Worm (Caenorhabditis elegans) whole organism, midembryonic: ENCODE measurements around the gene gadr-2.

ENCODE experiments used
- cog-1 ChIP-seq: sonication (generic microtip); optimal IDR thresholded peaks from 2 replicates; lab custom pipeline; 2016; ENCODE audit warnings: missing genetic modification characterization, missing compliant biosample characterization
- flt-1 ChIP-seq: fragments of 200-800 bp; sonication (Bioruptor generic); IDR thresholded peaks from 2 replicates; pipeline ENCODE4 v1.3.6; 2022; ENCODE audit warnings: missing genetic modification characterization, missing compliant biosample characterization
- med-1 ChIP-seq: sonication (generic microtip); optimal IDR thresholded peaks from 2 replicates; lab custom pipeline; 2017; ENCODE audit warnings: missing genetic modification characterization, mild to moderate bottlenecking, missing compliant biosample characterization, antibody characterized with exemption, missing genetic modification reagents; ENCODE audit not compliant: insufficient read depth
- ref-1 ChIP-seq: fragments of 200-800 bp; sonication (Bioruptor generic); conservative IDR thresholded peaks from 2 replicates; pipeline ENCODE4 v1.3.6; 2022; ENCODE audit warnings: missing genetic modification reagents, missing genetic modification characterization, missing compliant biosample characterization
- tab-1 ChIP-seq: fragments of 200-800 bp; sonication (Bioruptor generic); IDR thresholded peaks from 2 replicates; pipeline ENCODE4 v1.3.6; 2022; ENCODE audit warnings: missing genetic modification characterization, missing compliant biosample characterization
- ztf-29 ChIP-seq: fragments of 200-800 bp; sonication (Bioruptor generic); IDR thresholded peaks from 2 replicates; pipeline ENCODE4 v1.3.6; 2022; ENCODE audit warnings: missing genetic modification reagents, missing genetic modification characterization, missing compliant biosample characterization

DNA sequence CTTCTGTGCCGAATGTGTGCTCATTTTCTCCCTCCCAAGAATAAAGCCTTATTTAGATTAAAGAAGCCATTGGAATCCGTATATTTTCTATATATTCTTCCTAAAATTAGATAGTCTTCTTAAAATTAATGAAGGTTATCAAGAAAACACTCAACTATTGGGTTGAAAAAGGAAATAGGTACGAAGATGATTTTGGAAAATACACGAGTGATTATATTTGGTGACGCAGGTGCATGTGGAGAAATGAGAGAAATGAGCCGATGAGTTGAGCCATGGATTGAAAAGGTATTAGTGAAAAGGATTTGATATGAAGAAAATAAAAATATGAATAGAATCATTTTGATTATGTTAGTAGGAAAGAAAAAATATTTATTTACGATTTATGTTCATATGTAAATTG, 4.0 kb downstream of the gadr-2 start, which contains the start of gene cng-3:
- TF ChIP-seq flt-1 (GFP tag; lab: Robert Waterston, UW), result no peak
- TF ChIP-seq ztf-29 (GFP tag; lab: Robert Waterston, UW), result no peak
- TF ChIP-seq cog-1 (tag; lab: Kevin White, UChicago), result no peak
- no peak for TF ChIP-seq tab-1 (GFP tag; lab: Robert Waterston, UW)
- TF ChIP-seq ref-1 (GFP tag; lab: Robert Waterston, UW), result no peak
- no peak for TF ChIP-seq med-1 (GFP tag; lab: Kevin White, UChicago)
